Fruit fly (Drosophila melanogaster) Kc167 (cell line): Measurements from ENCODE around the gene escl.

Source experiments
- Myc ChIP-seq: fragments of >200 bp; optimal IDR thresholded peaks from 2 replicates; lab custom pipeline; 2017; ENCODE audit warnings: missing external identifiers
- Sin3A ChIP-seq: fragments of >200 bp; optimal IDR thresholded peaks from 2 replicates; lab custom pipeline; 2018; ENCODE audit warnings: missing external identifiers
- h ChIP-seq: fragments of >200 bp; optimal IDR thresholded peaks from 3 replicates; lab custom pipeline; 2018; ENCODE audit warnings: missing external identifiers
- insv ChIP-seq: fragments of >200 bp; optimal IDR thresholded peaks from 3 replicates; lab custom pipeline; 2018; ENCODE audit warnings: missing external identifiers
- psq ChIP-seq: fragments of >200 bp; optimal IDR thresholded peaks from 2 replicates; lab custom pipeline; 2017; ENCODE audit warnings: missing external identifiers
- ttk ChIP-seq: sonication (Bioruptor generic); optimal IDR thresholded peaks from 2 replicates; lab custom pipeline; 2017; ENCODE audit warnings: missing external identifiers

The escl gene

dm6 chr2L:12005436-12006396, 15.0 kb downstream of the escl start:
- TF ChIP-seq h (lab: Kevin White, UChicago), result no peak
- no peak for TF ChIP-seq Myc (lab: Kevin White, UChicago)
- no peak for TF ChIP-seq psq (lab: Kevin White, UChicago)
- no peak for TF ChIP-seq ttk (lab: Kevin White, UChicago)
- no peak for TF ChIP-seq Sin3A (lab: Kevin White, UChicago)
- no peak for TF ChIP-seq insv (lab: Kevin White, UChicago)

- TF ChIP-seq h (lab: Kevin White, UChicago) (no peak), psq (lab: Kevin White, UChicago) (no peak), Sin3A (lab: Kevin White, UChicago) (no peak), insv (lab: Kevin White, UChicago) (no peak), Myc (lab: Kevin White, UChicago) (no peak), ttk (lab: Kevin White, UChicago) (no peak)
Observed at dm6 chr2L:12006397-12007330, 15.9 kb downstream of the escl start.

dm6 chr2L:12007331-12007791, 16.6 kb downstream of the escl start:
- no peak for TF ChIP-seq h (lab: Kevin White, UChicago)
- no peak for TF ChIP-seq insv (lab: Kevin White, UChicago)
- no peak for TF ChIP-seq psq (lab: Kevin White, UChicago)
- TF ChIP-seq Myc (lab: Kevin White, UChicago), result no peak
- no peak for TF ChIP-seq Sin3A (lab: Kevin White, UChicago)
- no peak for TF ChIP-seq ttk (lab: Kevin White, UChicago)

- TF ChIP-seq psq (lab: Kevin White, UChicago) (no peak), ttk (lab: Kevin White, UChicago) (no peak), insv (lab: Kevin White, UChicago) (no peak), h (lab: Kevin White, UChicago) (no peak), Sin3A (lab: Kevin White, UChicago) (no peak), Myc (lab: Kevin White, UChicago) (no peak)
Observed at dm6 chr2L:12007853-12008252, 17.1 kb downstream of the escl start, which contains the start of gene Rh5. Gene Rh5 (plus strand): TSS chr2L:12008153.

- TF ChIP-seq insv (lab: Kevin White, UChicago), result no peak
- TF ChIP-seq psq (lab: Kevin White, UChicago), result no peak
- TF ChIP-seq ttk (lab: Kevin White, UChicago), result no peak
- TF ChIP-seq Myc (lab: Kevin White, UChicago), result no peak
- TF ChIP-seq h (lab: Kevin White, UChicago), result no peak
- no peak for TF ChIP-seq Sin3A (lab: Kevin White, UChicago)
Observed at dm6 chr2L:12010100-12010876, 19.6 kb downstream of the escl start.

dm6 chr2L:12010877-12011666, 20.3 kb downstream of the escl start:
- TF ChIP-seq h (lab: Kevin White, UChicago) (no peak), Sin3A (lab: Kevin White, UChicago) (no peak), ttk (lab: Kevin White, UChicago) (no peak), Myc (lab: Kevin White, UChicago) (no peak), psq (lab: Kevin White, UChicago) (no peak), insv (lab: Kevin White, UChicago) (no peak)

- TF ChIP-seq insv (lab: Kevin White, UChicago) (no peak), Myc (lab: Kevin White, UChicago) (no peak), h (lab: Kevin White, UChicago) (no peak), psq (lab: Kevin White, UChicago) (no peak), ttk (lab: Kevin White, UChicago) (no peak), Sin3A (lab: Kevin White, UChicago) (no peak)
Observed at dm6 chr2L:12011682-12012655, 21.2 kb downstream of the escl start.

dm6 chr2L:12013243-12013642, 22.5 kb downstream of the escl start:
- TF ChIP-seq h (lab: Kevin White, UChicago) (no peak), Myc (lab: Kevin White, UChicago) (no peak), Sin3A (lab: Kevin White, UChicago) (no peak), ttk (lab: Kevin White, UChicago) (no peak), psq (lab: Kevin White, UChicago) (no peak), insv (lab: Kevin White, UChicago) (no peak)
